Worm (Caenorhabditis elegans): ENCODE data around the gene C05C10.5.

DNA sequence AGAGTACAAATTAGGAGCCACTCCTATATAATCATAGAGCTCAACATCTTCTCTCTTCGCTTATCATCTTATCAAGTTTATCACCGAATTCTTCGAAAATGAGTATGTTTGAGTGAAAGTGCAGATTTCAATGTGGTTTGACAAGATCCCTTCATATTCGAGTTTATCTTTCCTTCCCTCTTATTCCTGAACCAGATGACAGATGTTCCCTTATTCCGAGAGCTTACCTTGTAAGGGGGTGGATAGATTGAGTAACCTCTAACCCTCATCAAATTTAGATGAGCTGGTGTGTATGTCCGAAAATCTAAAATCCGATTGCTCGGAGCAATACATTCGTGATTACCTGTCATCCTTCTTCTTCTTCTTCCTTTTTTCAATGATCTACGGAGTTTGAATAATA is 9.8 kb downstream of the C05C10.5 start:
- TF ChIP-seq lim-7 (GFP tag; IDR thresholded peaks at IDR 0.05) = no peak
- no peak for TF ChIP-seq F37D6.2 (tag; optimal IDR thresholded peaks at IDR 0.05)
- TF ChIP-seq Y5F2A.4 (GFP tag; optimal IDR thresholded peaks at IDR 0.05) = no peak
- TF ChIP-seq nhr-6 (tag; optimal IDR thresholded peaks at IDR 0.05) = no peak
- no peak for TF ChIP-seq daf-8 (GFP tag; IDR thresholded peaks at IDR 0.05)
- no peak for TF ChIP-seq nhr-77 (tag; optimal IDR thresholded peaks at IDR 0.05)
- TF ChIP-seq ces-1 (GFP tag; optimal IDR thresholded peaks at IDR 0.05) = no peak
- TF ChIP-seq lin-13 (GFP tag; optimal IDR thresholded peaks at IDR 0.05) = no peak
- no peak for TF ChIP-seq ceh-44 (GFP tag; IDR thresholded peaks at IDR 0.05)
- no peak for TF ChIP-seq aly-2 (tag; optimal IDR thresholded peaks at IDR 0.05)
- TF ChIP-seq ama-1 (optimal IDR thresholded peaks at IDR 0.05) = no peak
- TF ChIP-seq dmd-9 (GFP tag; IDR thresholded peaks at IDR 0.05) = no peak
- TF ChIP-seq ceh-20 (GFP tag; IDR thresholded peaks at IDR 0.05) = no peak

Data from whole organism, L4 larva.